Worm (Caenorhabditis elegans): ENCODE results near the gene F25E5.8.

The F25E5.8 gene

ce11 chrV:7460898-7461297 is 25.2 kb downstream of the F25E5.8 start, which contains the start of gene srh-92:
Gene srh-92, minus strand, starts transcription at chrV:7460998.
- no peak for TF ChIP-seq bed-3 (GFP tag; optimal IDR thresholded peaks at IDR 0.05)
- no peak for TF ChIP-seq unc-62 (GFP tag; optimal IDR thresholded peaks at IDR 0.05)
- TF ChIP-seq lin-32 (GFP tag; optimal IDR thresholded peaks at IDR 0.05) = no peak

DNA sequence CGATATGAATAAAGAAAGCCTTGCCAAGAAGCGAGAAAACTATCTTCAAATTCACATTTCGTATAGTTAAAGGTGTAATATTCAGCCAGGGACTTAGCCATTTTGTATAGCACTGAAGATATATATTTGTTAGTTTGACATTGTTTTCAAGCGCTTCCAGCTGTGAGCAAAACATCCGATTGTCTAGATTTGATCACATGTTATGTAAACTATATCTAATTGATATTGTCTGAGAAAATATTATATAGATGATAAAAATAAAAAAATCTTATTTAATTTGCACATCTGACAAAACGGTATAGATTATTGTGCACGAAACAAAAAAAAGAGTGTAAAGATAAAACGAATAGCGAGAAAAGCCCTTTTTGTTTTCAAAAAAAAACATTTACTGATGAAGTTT is 29.0 kb downstream of the F25E5.8 start, which contains the start of gene srh-89:
Gene srh-89, minus strand, starts transcription at position 101 of the 400 bp plus-strand sequence.
- no peak for TF ChIP-seq lin-32 (GFP tag; optimal IDR thresholded peaks at IDR 0.05)
- no peak for TF ChIP-seq ceh-43 (GFP tag; optimal IDR thresholded peaks at IDR 0.05)
- no peak for TF ChIP-seq flh-1 (GFP tag; optimal IDR thresholded peaks at IDR 0.05)
- TF ChIP-seq elt-3 (tag; optimal IDR thresholded peaks at IDR 0.05) = no peak

ce11 chrV:7465509-7465908 is 29.8 kb downstream of the F25E5.8 start, which contains the start of gene F25E5.1:
Gene F25E5.1, plus strand, starts transcription at chrV:7465884.
- TF ChIP-seq cnd-1 (tag; optimal IDR thresholded peaks at IDR 0.05) (no peak), elt-3 (tag; optimal IDR thresholded peaks at IDR 0.05) (no peak), ceh-39 (tag; optimal IDR thresholded peaks at IDR 0.05) (no peak), M03D4.4 (tag; optimal IDR thresholded peaks at IDR 0.05) (peak; percentile 37), zip-8 (tag; optimal IDR thresholded peaks at IDR 0.05) (no peak), elt-1 (tag; optimal IDR thresholded peaks at IDR 0.05; ENCODE audit: borderline replicate concordance, insufficient read depth) (no peak), ceh-83 (GFP tag; optimal IDR thresholded peaks at IDR 0.05) (no peak), unc-39 (tag; optimal IDR thresholded peaks at IDR 0.05) (no peak), ceh-43 (GFP tag; optimal IDR thresholded peaks at IDR 0.05) (no peak), blmp-1 (tag; optimal IDR thresholded peaks at IDR 0.05) (no peak), lin-32 (GFP tag; optimal IDR thresholded peaks at IDR 0.05) (no peak), nhr-28 (tag; optimal IDR thresholded peaks at IDR 0.05) (no peak), flh-1 (GFP tag; optimal IDR thresholded peaks at IDR 0.05) (no peak), ham-2 (GFP tag; optimal IDR thresholded peaks at IDR 0.05) (no peak), nhr-12 (tag; optimal IDR thresholded peaks at IDR 0.05) (no peak), mab-5 (tag; optimal IDR thresholded peaks at IDR 0.05) (no peak), mls-2 (tag; optimal IDR thresholded peaks at IDR 0.05) (no peak), ztf-11 (tag; optimal IDR thresholded peaks at IDR 0.05) (no peak), snpc-4 (tag; optimal IDR thresholded peaks at IDR 0.05) (no peak), tbx-8 (GFP tag; optimal IDR thresholded peaks at IDR 0.05) (no peak), mep-1 (tag; optimal IDR thresholded peaks at IDR 0.05) (peak; percentile 59), nhr-237 (tag; optimal IDR thresholded peaks at IDR 0.05) (peak; percentile 31), unc-120 (tag; optimal IDR thresholded peaks at IDR 0.05; ENCODE audit: poor library complexity, severe bottlenecking) (peak; percentile 98), lin-13 (tag; optimal IDR thresholded peaks at IDR 0.05) (peak; percentile 54), lsy-2 (tag; optimal IDR thresholded peaks at IDR 0.05) (peak; percentile 58), nhr-76 (tag; optimal IDR thresholded peaks at IDR 0.05) (no peak), bed-3 (GFP tag; optimal IDR thresholded peaks at IDR 0.05) (no peak), sptf-1 (tag; optimal IDR thresholded peaks at IDR 0.05) (peak; percentile 45), pha-4 (tag; optimal IDR thresholded peaks at IDR 0.05) (peak; percentile 44), nhr-2 (tag; optimal IDR thresholded peaks at IDR 0.05) (no peak), sem-2 (GFP tag; optimal IDR thresholded peaks at IDR 0.05) (no peak), drap-1 (GFP tag; optimal IDR thresholded peaks at IDR 0.05) (no peak), hlh-1 (tag; optimal IDR thresholded peaks at IDR 0.05) (no peak), unc-62 (GFP tag; optimal IDR thresholded peaks at IDR 0.05) (no peak), ces-1 (GFP tag; optimal IDR thresholded peaks at IDR 0.05) (no peak)

ce11 chrV:7472815-7473214 is 37.1 kb downstream of the F25E5.8 start, which contains the start of gene str-28:
Gene str-28, minus strand, starts transcription at chrV:7472915.
- TF ChIP-seq elt-1 (tag; optimal IDR thresholded peaks at IDR 0.05; ENCODE audit: borderline replicate concordance, insufficient read depth) = no peak
- TF ChIP-seq ztf-11 (tag; optimal IDR thresholded peaks at IDR 0.05) = no peak
- no peak for TF ChIP-seq bed-3 (GFP tag; optimal IDR thresholded peaks at IDR 0.05)
- TF ChIP-seq zip-8 (tag; optimal IDR thresholded peaks at IDR 0.05) = no peak
- no peak for TF ChIP-seq mls-2 (tag; optimal IDR thresholded peaks at IDR 0.05)
- TF ChIP-seq elt-3 (tag; optimal IDR thresholded peaks at IDR 0.05) = no peak
- TF ChIP-seq nhr-2 (tag; optimal IDR thresholded peaks at IDR 0.05) = no peak
